ENCODE assay signal across 1 worm cellular context in the genomic region with DNA sequence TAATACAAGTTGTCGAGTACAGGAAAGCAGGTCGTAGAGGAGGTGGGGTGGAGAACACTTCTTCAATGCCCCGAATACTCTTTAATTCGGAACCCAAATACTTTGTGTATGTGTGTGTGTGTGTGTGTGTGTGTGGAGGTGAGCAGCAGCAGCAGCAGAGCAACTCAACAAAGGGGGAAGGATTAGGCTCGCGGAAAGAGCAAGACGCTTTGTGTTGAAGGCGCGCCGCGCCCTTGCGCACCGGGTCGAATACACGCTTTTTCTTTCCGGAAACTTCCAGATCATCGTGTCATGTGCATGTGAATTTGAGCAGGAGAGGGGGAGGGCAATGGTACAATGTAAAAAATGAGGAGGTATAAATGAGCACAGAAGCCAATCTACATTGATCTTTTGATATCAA.
TF ChIP-seq lines count a peak whose summit lies in the region.

No protein-coding gene starts in this region.

TF ChIP-seq in whole organism, L4 larva, 104 proteins besides CTCF, POLR2A, EP300 and RAD21 (continued from another document):
- TF ChIP-seq hif-1 (tag; optimal IDR thresholded peaks at IDR 0.05; lab: Kevin White, UChicago), result no peak
- TF ChIP-seq ceh-28 (tag; optimal IDR thresholded peaks at IDR 0.05; lab: Kevin White, UChicago), result no peak
- TF ChIP-seq lsy-2 (tag; optimal IDR thresholded peaks at IDR 0.05; lab: Kevin White, UChicago), result no peak
- TF ChIP-seq spr-3 (GFP tag; optimal IDR thresholded peaks at IDR 0.05; lab: Kevin White, UChicago), result no peak
- no peak for TF ChIP-seq Y105C5A.15 (GFP tag; IDR thresholded peaks at IDR 0.05; lab: Robert Waterston, UW)
- TF ChIP-seq nhr-102 (tag; optimal IDR thresholded peaks at IDR 0.05; lab: Kevin White, UChicago), result no peak
- no peak for TF ChIP-seq lin-1 (GFP tag; IDR thresholded peaks at IDR 0.05; lab: Robert Waterston, UW)
- peak; percentile 18; the same call in 1 of the 2 replicates for TF ChIP-seq pha-4 (GFP tag; IDR thresholded peaks at IDR 0.05; lab: Robert Waterston, UW)
- TF ChIP-seq pha-4 (tag; optimal IDR thresholded peaks at IDR 0.05; lab: Kevin White, UChicago), result no peak
- no peak for TF ChIP-seq zag-1 (tag; optimal IDR thresholded peaks at IDR 0.05; lab: Kevin White, UChicago)
